Worm (Caenorhabditis elegans): Measurements from ENCODE around the gene W02B12.11.

ce11 chrII:11467541-11467940 is 6.1 kb upstream of the W02B12.11 start, which contains the start of gene klp-17:
- TF ChIP-seq ceh-45 (GFP tag; IDR thresholded peaks at IDR 0.05) = no peak
- TF ChIP-seq ama-1 (optimal IDR thresholded peaks at IDR 0.05) = no peak
- no peak for TF ChIP-seq K09A11.1 (tag; optimal IDR thresholded peaks at IDR 0.05; ENCODE audit: insufficient read depth)
- no peak for TF ChIP-seq pha-2 (tag; optimal IDR thresholded peaks at IDR 0.05)
- TF ChIP-seq sox-2 (GFP tag; IDR thresholded peaks at IDR 0.05) = no peak
- no peak for TF ChIP-seq pha-4 (tag; optimal IDR thresholded peaks at IDR 0.05)
- no peak for TF ChIP-seq nhr-232 (tag; optimal IDR thresholded peaks at IDR 0.05)
- TF ChIP-seq ahr-1 (tag; optimal IDR thresholded peaks at IDR 0.05) = no peak
- no peak for TF ChIP-seq unc-86 (tag; optimal IDR thresholded peaks at IDR 0.05)
- no peak for TF ChIP-seq npax-4 (tag; optimal IDR thresholded peaks at IDR 0.05)
- TF ChIP-seq dve-1 (tag; optimal IDR thresholded peaks at IDR 0.05) = no peak
- no peak for TF ChIP-seq ref-2 (tag; optimal IDR thresholded peaks at IDR 0.05)
- TF ChIP-seq F13H6.1 (tag; optimal IDR thresholded peaks at IDR 0.05) = no peak
